Fruit fly (Drosophila melanogaster) whole organism, embryonic: ENCODE results near the gene CG33784.

ENCODE experiments used
- Bdp1 ChIP-seq: fragments of 200-800 bp; sonication (Bioruptor generic); optimal IDR thresholded peaks from 3 replicates; lab custom pipeline; 2016; ENCODE audit warnings: missing biosample characterization, missing genetic modification characterization
- CG10267 ChIP-seq: fragments of 200-800 bp; sonication (Bioruptor generic); optimal IDR thresholded peaks from 2 replicates; lab custom pipeline; 2018; ENCODE audit warnings: missing biosample characterization, mild to moderate bottlenecking, missing genetic modification characterization, moderate library complexity
- CG11456 ChIP-seq: fragments of 200-800 bp; sonication (Bioruptor generic); IDR thresholded peaks from 3 replicates; pipeline ENCODE4 v1.3.6; 2022; ENCODE audit warnings: missing biosample characterization, missing genetic modification characterization
- CG12236 ChIP-seq: fragments of 200-800 bp; sonication (Bioruptor generic); optimal IDR thresholded peaks from 2 replicates; lab custom pipeline; 2016; ENCODE audit warnings: missing biosample characterization, missing genetic modification characterization
- CG12659 ChIP-seq: fragments of 200-800 bp; sonication (Bioruptor generic); optimal IDR thresholded peaks from 3 replicates; lab custom pipeline; 2017; ENCODE audit warnings: mild to moderate bottlenecking, missing biosample characterization, missing genetic modification reagents, missing genetic modification characterization
- CG12769 ChIP-seq: fragments of 200-800 bp; sonication (Bioruptor generic); optimal IDR thresholded peaks from 2 replicates; lab custom pipeline; 2019; ENCODE audit warnings: missing biosample characterization, mild to moderate bottlenecking, missing genetic modification characterization, moderate library complexity
- CG13287 ChIP-seq: fragments of 200-800 bp; sonication (Bioruptor generic); IDR thresholded peaks from 2 replicates; pipeline ENCODE4 v1.3.6; 2022; ENCODE audit warnings: missing biosample characterization, missing genetic modification characterization; ENCODE audit not compliant: partially characterized antibody
- CG15073 ChIP-seq: fragments of 200-800 bp; sonication (Bioruptor generic); optimal IDR thresholded peaks from 2 replicates; lab custom pipeline; 2016; ENCODE audit warnings: missing biosample characterization, missing genetic modification characterization
- CG15601 ChIP-seq: fragments of 200-800 bp; sonication (Bioruptor generic); optimal IDR thresholded peaks from 3 replicates; lab custom pipeline; 2019; ENCODE audit warnings: missing biosample characterization, mild to moderate bottlenecking, missing genetic modification characterization, moderate library complexity
- CG15696 ChIP-seq: fragments of 200-800 bp; sonication (Bioruptor generic); optimal IDR thresholded peaks from 2 replicates; lab custom pipeline; 2019; ENCODE audit warnings: missing biosample characterization, mild to moderate bottlenecking, missing genetic modification characterization, moderate library complexity
- CG18476 ChIP-seq: fragments of 200-800 bp; sonication (Bioruptor generic); optimal IDR thresholded peaks from 2 replicates; lab custom pipeline; 2016; ENCODE audit warnings: missing biosample characterization, mild to moderate bottlenecking, missing genetic modification characterization
- CG2120 ChIP-seq: fragments of 200-800 bp; sonication (Bioruptor generic); optimal IDR thresholded peaks from 3 replicates; lab custom pipeline; 2016; ENCODE audit warnings: missing biosample characterization, missing genetic modification characterization
- CG32532 ChIP-seq: fragments of 200-800 bp; sonication (Bioruptor generic); IDR thresholded peaks from 2 replicates; pipeline ENCODE4 v1.3.6; 2022; ENCODE audit warnings: missing biosample characterization, missing genetic modification characterization
- CG7556 ChIP-seq: fragments of 200-800 bp; sonication (Bioruptor generic); optimal IDR thresholded peaks from 2 replicates; lab custom pipeline; 2017; ENCODE audit warnings: missing biosample characterization, mild to moderate bottlenecking, missing genetic modification characterization
- CG8765 ChIP-seq: fragments of 200-800 bp; sonication (Bioruptor generic); IDR thresholded peaks from 2 replicates; pipeline ENCODE4 v1.3.6; 2022; ENCODE audit warnings: missing biosample characterization, missing genetic modification characterization
- CTCF ChIP-seq: fragments of 200-800 bp; sonication (Bioruptor generic); optimal IDR thresholded peaks from 2 replicates; lab custom pipeline; 2017; ENCODE audit warnings: missing biosample characterization, mild to moderate bottlenecking, missing genetic modification characterization, moderate library complexity
- CoRest ChIP-seq: fragments of 200-800 bp; sonication (Bioruptor generic); optimal IDR thresholded peaks from 3 replicates; lab custom pipeline; 2018; ENCODE audit warnings: missing biosample characterization, mild to moderate bottlenecking, missing genetic modification characterization, moderate library complexity
- D19B ChIP-seq: fragments of 200-800 bp; sonication (Bioruptor generic); optimal IDR thresholded peaks from 2 replicates; lab custom pipeline; 2017; ENCODE audit warnings: missing biosample characterization, mild to moderate bottlenecking, missing genetic modification characterization
- Deaf1 ChIP-seq: fragments of 200-800 bp; optimal IDR thresholded peaks from 3 replicates; lab custom pipeline; 2019; ENCODE audit warnings: missing biosample characterization, mild to moderate bottlenecking, missing genetic modification characterization, moderate library complexity
- Dek ChIP-seq: fragments of 200-800 bp; sonication (Bioruptor generic); optimal IDR thresholded peaks from 3 replicates; lab custom pipeline; 2019; ENCODE audit warnings: missing biosample characterization, mild to moderate bottlenecking, missing genetic modification characterization, moderate library complexity
- Dip2 ChIP-seq: fragments of 200-800 bp; sonication (Bioruptor generic); IDR thresholded peaks from 2 replicates; pipeline ENCODE4 v1.3.6; 2022; ENCODE audit warnings: missing biosample characterization, missing genetic modification characterization
- Dp ChIP-seq: fragments of 200-800 bp; sonication (Bioruptor generic); optimal IDR thresholded peaks from 2 replicates; lab custom pipeline; 2018; ENCODE audit warnings: missing biosample characterization, mild to moderate bottlenecking, missing genetic modification characterization, moderate library complexity
- Eip74EF ChIP-seq, 2 experiments: fragments of 200-800 bp in 1 of 2; fragments of >200 bp in 1 of 2; sonication (Bioruptor generic) in 1 of 2; optimal IDR thresholded peaks; 2 replicates each; lab custom pipeline; 2017 to 2019; ENCODE audit warnings: missing biosample characterization in 2 of 2, missing genetic modification characterization in 2 of 2, mild to moderate bottlenecking in 1 of 2, moderate library complexity in 1 of 2
- GATAe ChIP-seq: fragments of 200-800 bp; sonication (Bioruptor generic); conservative IDR thresholded peaks from 2 replicates; pipeline ENCODE4 v1.3.6; 2022; ENCODE audit warnings: missing biosample characterization, missing genetic modification characterization
- HmgZ ChIP-seq: fragments of 200-800 bp; sonication (Bioruptor generic); optimal IDR thresholded peaks from 2 replicates; lab custom pipeline; 2018; ENCODE audit warnings: missing biosample characterization, mild to moderate bottlenecking, missing genetic modification characterization
- Hmr ChIP-seq: fragments of 200-800 bp; sonication (Bioruptor generic); optimal IDR thresholded peaks from 3 replicates; lab custom pipeline; 2017; ENCODE audit warnings: mild to moderate bottlenecking, missing biosample characterization, missing genetic modification reagents, missing genetic modification characterization
- Lhr ChIP-seq: fragments of 200-800 bp; sonication (Bioruptor generic); optimal IDR thresholded peaks from 3 replicates; lab custom pipeline; 2017; ENCODE audit warnings: mild to moderate bottlenecking, missing biosample characterization, missing genetic modification reagents, missing genetic modification characterization
- Med ChIP-seq: fragments of 200-800 bp; sonication (Bioruptor generic); peaks from one replicate; lab custom pipeline; 2016; ENCODE audit warnings: missing biosample characterization, missing genetic modification characterization, mild to moderate bottlenecking, inconsistent platforms, moderate library complexity
- Myb ChIP-seq: fragments of 200-800 bp; sonication (Bioruptor generic); optimal IDR thresholded peaks from 2 replicates; lab custom pipeline; 2016; ENCODE audit warnings: missing biosample characterization, missing genetic modification characterization
- Rfx ChIP-seq: fragments of 200-800 bp; sonication (Bioruptor generic); IDR thresholded peaks from 2 replicates; pipeline ENCODE4 v1.3.6; 2022; ENCODE audit warnings: missing biosample characterization, missing genetic modification characterization
- Usf ChIP-seq: fragments of 200-800 bp; sonication (Bioruptor generic); optimal IDR thresholded peaks from 2 replicates; lab custom pipeline; 2017; ENCODE audit warnings: missing genotype, missing biosample characterization, missing genetic modification characterization
- Xbp1 ChIP-seq: fragments of 200-800 bp; sonication (Bioruptor generic); optimal IDR thresholded peaks from 3 replicates; lab custom pipeline; 2016; ENCODE audit warnings: missing biosample characterization, mild to moderate bottlenecking, missing genetic modification characterization
- ara ChIP-seq: fragments of 200-800 bp; sonication (Bioruptor generic); IDR thresholded peaks from 2 replicates; pipeline ENCODE4 v1.3.6; 2022; ENCODE audit warnings: missing biosample characterization, missing genetic modification characterization
- chinmo ChIP-seq: fragments of 200-800 bp; sonication (Bioruptor generic); IDR thresholded peaks from 4 replicates; pipeline ENCODE4 v1.3.6; 2022; ENCODE audit warnings: missing biosample characterization, missing genetic modification characterization; ENCODE audit not compliant: partially characterized antibody
- ci ChIP-seq: fragments of 200-800 bp; sonication (Bioruptor generic); IDR thresholded peaks from 3 replicates; pipeline ENCODE4 v1.3.6; 2022; ENCODE audit warnings: missing biosample characterization, missing genetic modification characterization
- dati ChIP-seq: fragments of 200-800 bp; sonication (Bioruptor generic); IDR thresholded peaks from 2 replicates; pipeline ENCODE4 v1.3.6; 2022; ENCODE audit warnings: missing biosample characterization, missing genetic modification characterization
- dpn ChIP-seq, 2 experiments: fragments of 200-800 bp; sonication (Bioruptor generic); optimal IDR thresholded peaks; 3 replicates each; lab custom pipeline; 2016; ENCODE audit warnings: missing biosample characterization in 2 of 2, missing genetic modification characterization in 2 of 2
- grn ChIP-seq: fragments of 200-800 bp; sonication (Bioruptor generic); optimal IDR thresholded peaks from 3 replicates; lab custom pipeline; 2017; ENCODE audit warnings: missing biosample characterization, missing genetic modification characterization
- gt ChIP-seq: fragments of 200-800 bp; sonication (Bioruptor generic); IDR thresholded peaks from 2 replicates; pipeline ENCODE4 v1.3.6; 2022; ENCODE audit warnings: missing biosample characterization, missing genetic modification characterization
- nerfin-2 ChIP-seq: fragments of 200-800 bp; sonication (Bioruptor generic); IDR thresholded peaks from 2 replicates; pipeline ENCODE4 v1.3.6; 2022; ENCODE audit warnings: missing biosample characterization, missing genetic modification characterization; ENCODE audit not compliant: partially characterized antibody
- onecut ChIP-seq: fragments of 200-800 bp; sonication (Bioruptor generic); IDR thresholded peaks from 2 replicates; pipeline ENCODE4 v1.3.6; 2022; ENCODE audit warnings: missing biosample characterization, missing genetic modification characterization
- pzg ChIP-seq: fragments of 200-800 bp; sonication (Bioruptor generic); optimal IDR thresholded peaks from 3 replicates; lab custom pipeline; 2018; ENCODE audit warnings: missing biosample characterization, mild to moderate bottlenecking, missing genetic modification characterization, moderate library complexity
- ro ChIP-seq: fragments of 200-800 bp; sonication (Bioruptor generic); IDR thresholded peaks from 2 replicates; pipeline ENCODE4 v1.3.6; 2022; ENCODE audit warnings: missing biosample characterization, missing genetic modification characterization
- shn ChIP-seq: fragments of 200-800 bp; sonication (Bioruptor generic); optimal IDR thresholded peaks from 3 replicates; lab custom pipeline; 2016; ENCODE audit warnings: missing biosample characterization, missing genetic modification characterization
- stc ChIP-seq: fragments of 200-800 bp; sonication (Bioruptor generic); IDR thresholded peaks from 2 replicates; pipeline ENCODE4 v1.3.6; 2022; ENCODE audit warnings: missing biosample characterization, missing genetic modification characterization
- tin ChIP-seq: fragments of 200-800 bp; sonication (Bioruptor generic); optimal IDR thresholded peaks from 3 replicates; lab custom pipeline; 2016; ENCODE audit warnings: missing biosample characterization, missing genetic modification characterization
- tna ChIP-seq: fragments of 200-800 bp; sonication (Bioruptor generic); IDR thresholded peaks from 2 replicates; pipeline ENCODE4 v1.3.6; 2022; ENCODE audit warnings: missing biosample characterization, missing genetic modification characterization; ENCODE audit not compliant: partially characterized antibody
- trem ChIP-seq: fragments of 200-800 bp; optimal IDR thresholded peaks from 3 replicates; lab custom pipeline; 2019; ENCODE audit warnings: missing biosample characterization, mild to moderate bottlenecking, missing genetic modification characterization, moderate library complexity

The CG33784 gene

DNA sequence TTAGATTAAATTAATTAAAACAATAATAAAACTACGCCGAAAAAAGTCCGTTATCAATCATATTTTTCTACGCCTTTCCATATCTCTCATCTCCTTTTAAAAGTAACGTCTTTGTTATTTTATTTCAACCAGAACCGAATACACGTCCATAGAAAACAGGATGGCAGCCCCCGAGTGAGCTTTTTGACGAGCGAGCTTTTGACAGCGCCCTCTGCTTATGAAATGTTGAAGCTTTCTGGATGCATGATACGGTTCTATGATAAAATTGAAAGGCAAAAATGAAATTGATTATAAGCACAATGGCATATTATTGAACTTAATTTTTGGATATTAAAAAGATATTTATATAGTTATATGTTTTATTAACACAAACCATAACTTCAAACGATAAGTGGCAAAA is 9.0 kb downstream of the CG33784 start:
- peak; percentile 89 for TF ChIP-seq Dip2 (GFP tag; lab: Robert Waterston, UW)
- peak; percentile 93 for TF ChIP-seq CTCF
- peak; percentile 40; the same call in 1 of the 2 replicates for TF ChIP-seq Rfx (GFP tag; lab: Robert Waterston, UW)
- TF ChIP-seq tna = no peak
- peak; percentile 95 for TF ChIP-seq Myb
- TF ChIP-seq CG13287 (GFP tag; lab: Robert Waterston, UW) = peak; percentile 10; the same call in 1 of the 2 replicates
- peak; percentile 21 for TF ChIP-seq CG12659 (GFP tag; lab: Kevin White, UChicago)
- no peak for TF ChIP-seq CG12236 (GFP tag; lab: Kevin White, UChicago)
- peak; percentile 95 for TF ChIP-seq trem (tag; lab: Kevin White, UChicago)
- peak; percentile 17; the same call in 1 of the 2 replicates for TF ChIP-seq onecut
- peak; percentile 6 for TF ChIP-seq CG2120 (GFP tag; lab: Kevin White, UChicago)
- TF ChIP-seq CG10267 (tag; lab: Kevin White, UChicago) = no peak
- peak; percentile 33 for TF ChIP-seq grn (GFP tag; lab: Kevin White, UChicago)
- no peak for TF ChIP-seq ara
- peak; percentile 28 for TF ChIP-seq HmgZ (tag; lab: Kevin White, UChicago)
- TF ChIP-seq dpn (GFP tag; optimal IDR thresholded peaks at IDR 0.05; lab: Kevin White, UChicago) = peak in 1 of 2 experiments; percentile 13
- TF ChIP-seq CG18476 (GFP tag; lab: Kevin White, UChicago) = no peak
- 0 out of 4 replicates have a peak, but pooled peaks have one; percentile 14 for TF ChIP-seq chinmo (GFP tag; lab: Robert Waterston, UW)
- TF ChIP-seq Med (GFP tag; lab: Kevin White, UChicago) = peak; percentile 68
- no peak for TF ChIP-seq Usf (GFP tag; lab: Kevin White, UChicago)
- peak; percentile 21 for TF ChIP-seq CoRest
- TF ChIP-seq D19B = no peak
- peak; percentile 97 for TF ChIP-seq CG12769 (tag; lab: Kevin White, UChicago)
- TF ChIP-seq Hmr = peak; percentile 37
- no peak for TF ChIP-seq ro (GFP tag; lab: Robert Waterston, UW)
- TF ChIP-seq Dek (tag; lab: Kevin White, UChicago) = peak; percentile 22
- TF ChIP-seq CG32532 = peak; percentile 27; the same call in 1 of the 2 replicates
- TF ChIP-seq Lhr (GFP tag; lab: Kevin White, UChicago) = peak; percentile 20
- peak; percentile 100 for TF ChIP-seq CG15601 (tag; lab: Kevin White, UChicago)
- no peak for TF ChIP-seq ci
- TF ChIP-seq CG8765 (GFP tag; lab: Robert Waterston, UW) = no peak
- TF ChIP-seq nerfin-2 (GFP tag; lab: Robert Waterston, UW) = peak; percentile 7; the same call in 1 of the 2 replicates
- TF ChIP-seq Dp (GFP tag; lab: Kevin White, UChicago) = peak; percentile 26
- peak; percentile 29 for TF ChIP-seq pzg (GFP tag; lab: Kevin White, UChicago)

DNA sequence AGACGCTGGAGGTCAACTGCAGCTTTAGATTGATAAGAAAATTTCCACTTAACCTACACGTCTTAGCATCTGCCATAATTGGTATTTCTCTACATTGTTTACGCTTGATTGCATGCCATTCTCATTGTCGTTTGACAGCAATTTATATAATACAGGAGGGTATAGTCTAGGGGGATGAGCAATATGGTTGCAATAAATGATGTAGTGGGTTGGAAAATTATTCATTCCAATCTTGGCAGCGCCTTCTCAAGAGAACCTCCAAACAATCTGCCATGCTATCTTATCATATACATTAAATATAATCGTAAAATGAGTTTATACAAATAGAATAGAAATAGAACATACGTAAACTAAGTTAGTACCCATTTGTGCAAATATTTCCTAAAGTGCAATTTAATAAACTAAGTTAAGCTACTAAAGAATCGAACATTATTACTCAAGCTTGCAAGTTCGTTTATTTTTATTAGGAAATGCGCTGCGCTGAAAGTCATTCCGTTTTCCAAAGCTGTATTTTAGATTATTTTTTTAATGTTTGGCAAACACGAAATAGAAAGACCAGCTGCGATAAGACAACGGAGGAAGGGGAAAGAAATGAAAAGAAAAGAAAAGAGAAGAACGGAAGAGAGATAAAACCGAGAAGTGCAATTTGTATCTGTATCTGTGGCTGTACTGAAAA is 10.9 kb downstream of the CG33784 start:
- no peak for TF ChIP-seq CG15696

DNA sequence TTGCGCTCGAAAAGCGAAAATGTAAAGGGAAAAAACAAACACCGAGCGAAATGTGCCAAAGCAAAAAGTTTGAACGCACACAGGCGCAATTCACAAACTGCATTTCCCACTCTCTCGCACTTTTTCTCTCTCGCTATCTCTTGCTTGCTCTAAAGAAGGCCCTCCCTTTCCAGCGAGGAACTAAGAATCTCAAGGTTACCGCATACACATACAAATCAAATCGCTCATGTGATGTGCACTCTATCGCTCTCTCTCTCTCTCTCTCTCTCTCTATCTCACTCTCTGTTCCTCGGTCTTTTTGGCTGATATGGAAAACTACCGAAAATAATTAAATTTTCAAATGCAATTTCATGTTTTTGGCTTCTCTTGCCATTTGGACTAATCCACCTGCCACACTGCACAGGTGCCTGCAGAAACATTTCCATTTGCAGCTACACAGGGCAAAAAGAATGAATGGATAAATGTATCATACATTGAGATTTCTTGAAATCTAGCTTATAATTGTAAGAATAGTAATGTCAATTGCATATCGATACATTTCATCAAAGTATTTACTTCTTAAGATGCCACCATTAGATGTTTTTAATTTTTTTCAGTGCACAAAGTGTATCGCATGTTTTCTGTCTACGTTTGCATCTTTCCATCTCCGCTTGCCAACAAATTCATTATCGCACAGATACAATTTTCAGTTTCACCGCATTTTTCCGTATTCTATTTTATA is 11.7 kb downstream of the CG33784 start:
- TF ChIP-seq CG11456 (GFP tag; lab: Robert Waterston, UW) (no peak), shn (GFP tag; lab: Kevin White, UChicago) (no peak), Bdp1 (GFP tag; lab: Kevin White, UChicago) (no peak), gt (GFP tag; lab: Robert Waterston, UW) (no peak), Xbp1 (GFP tag; lab: Kevin White, UChicago) (peak; percentile 28), CG7556 (GFP tag; lab: Kevin White, UChicago) (no peak), GATAe (GFP tag; lab: Robert Waterston, UW) (no peak), CG15073 (GFP tag; lab: Kevin White, UChicago) (no peak), Deaf1 (tag; lab: Kevin White, UChicago) (no peak), trem (tag; lab: Kevin White, UChicago) (no peak), tin (peak; percentile 28), Eip74EF (GFP tag; optimal IDR thresholded peaks at IDR 0.05; lab: Kevin White, UChicago) (peak in 1 of 2 experiments; percentile 9), stc (no peak), dati (GFP tag; lab: Robert Waterston, UW) (no peak)
